Fruit fly (Drosophila melanogaster) whole organism, larva: ENCODE data around the gene CG14445.

Source experiments
- noc ChIP-seq: fragments of 200-800 bp; sonication (Bioruptor generic); optimal IDR thresholded peaks from 3 replicates; lab custom pipeline; 2019; ENCODE audit warnings: missing biosample characterization, mild to moderate bottlenecking, missing genetic modification characterization, moderate library complexity

The CG14445 gene

DNA sequence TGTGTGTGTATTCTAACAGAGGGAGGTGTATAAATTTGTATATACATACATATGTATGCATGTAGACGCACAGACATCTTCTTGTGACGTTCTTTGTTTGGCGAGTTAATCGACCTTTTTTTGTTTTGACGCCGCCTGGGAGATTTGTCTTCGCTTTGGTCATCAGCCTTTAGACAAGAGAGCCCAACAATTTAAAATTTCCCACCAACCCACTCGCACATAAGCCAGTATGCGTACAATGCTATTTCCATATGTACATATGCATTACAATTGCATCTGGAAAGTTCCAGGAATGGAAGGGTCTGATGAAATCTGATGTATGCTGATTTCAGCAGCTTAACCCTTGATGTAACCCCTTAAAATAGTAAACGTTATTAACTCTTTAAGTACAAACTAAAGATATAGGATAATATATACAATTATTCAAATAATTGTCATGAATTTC is 42.5 kb downstream of the CG14445 start, which contains the start of gene Ubi-p5E:
Gene Ubi-p5E (minus strand): TSS at position 19 of the 445 bp plus-strand sequence.
- no peak for TF ChIP-seq noc (tag; lab: Kevin White, UChicago)

dm6 chrX:6283470-6283869 is 46.4 kb downstream of the CG14445 start, which contains the start of gene CG11700:
TSS of gene CG11700 (minus strand) at chrX:6283575.
- no peak for TF ChIP-seq noc (tag; lab: Kevin White, UChicago)

- peak; percentile 54 for TF ChIP-seq noc (tag; lab: Kevin White, UChicago)
Observed at dm6 chrX:6287842-6288241, 50.7 kb downstream of the CG14445 start, which contains the start of the genes Top3beta and wuho. TSS of gene Top3beta (minus strand) at chrX:6287990. TSS of gene wuho (plus strand) at chrX:6288100.
